Fruit fly (Drosophila melanogaster): Measurements from ENCODE around the gene CG7330.

CG7330 gene

dm6 chr3L:18144620-18145019 lies 4.1 kb upstream of the CG7330 start (continued):
- no peak for TF ChIP-seq emc (GFP tag; optimal IDR thresholded peaks at IDR 0.05)
- TF ChIP-seq fu2 (GFP tag; optimal IDR thresholded peaks at IDR 0.05), result no peak
- TF ChIP-seq chm (GFP tag; IDR thresholded peaks at IDR 0.05), result no peak
- TF ChIP-seq scrt (GFP tag; optimal IDR thresholded peaks at IDR 0.05), result no peak
- TF ChIP-seq otp (GFP tag; IDR thresholded peaks at IDR 0.05), result no peak
- peak; percentile 32 for TF ChIP-seq CG3281 (GFP tag; optimal IDR thresholded peaks at IDR 0.05)
- TF ChIP-seq ab (GFP tag; optimal IDR thresholded peaks at IDR 0.05), result no peak
- no peak for TF ChIP-seq Taf1 (GFP tag; IDR thresholded peaks at IDR 0.05)
- TF ChIP-seq CG14965 (GFP tag; optimal IDR thresholded peaks at IDR 0.05; ENCODE audit: borderline replicate concordance), result no peak
- TF ChIP-seq CG2678 (tag; optimal IDR thresholded peaks at IDR 0.05), result peak; percentile 5
- TF ChIP-seq NfI (GFP tag; optimal IDR thresholded peaks at IDR 0.05), result no peak
- no peak for TF ChIP-seq D19A (tag; optimal IDR thresholded peaks at IDR 0.05)
- no peak for TF ChIP-seq Sin3A (optimal IDR thresholded peaks at IDR 0.05)
- TF ChIP-seq lbe (GFP tag; optimal IDR thresholded peaks at IDR 0.05), result no peak
- no peak for TF ChIP-seq psq (GFP tag; optimal IDR thresholded peaks at IDR 0.05)
- no peak for TF ChIP-seq CG13424 (tag; optimal IDR thresholded peaks at IDR 0.05)
- TF ChIP-seq sqz (GFP tag; optimal IDR thresholded peaks at IDR 0.05), result no peak
- TF ChIP-seq bab2 (GFP tag; optimal IDR thresholded peaks at IDR 0.05), result no peak
- no peak for TF ChIP-seq H2.0 (GFP tag; IDR thresholded peaks at IDR 0.05)
- TF ChIP-seq Rfx (GFP tag; IDR thresholded peaks at IDR 0.05), result no peak
- no peak for TF ChIP-seq CG17612 (GFP tag; IDR thresholded peaks at IDR 0.05)
- TF ChIP-seq fd96Cb (tag; optimal IDR thresholded peaks at IDR 0.05), result no peak
- TF ChIP-seq ap (GFP tag; IDR thresholded peaks at IDR 0.05), result no peak
- TF ChIP-seq D19B (GFP tag; optimal IDR thresholded peaks at IDR 0.05), result no peak
- no peak for TF ChIP-seq Ravus (GFP tag; IDR thresholded peaks at IDR 0.05)
- TF ChIP-seq CG6254 (GFP tag; optimal IDR thresholded peaks at IDR 0.05), result no peak
- peak; percentile 10 for TF ChIP-seq CG17568 (GFP tag; optimal IDR thresholded peaks at IDR 0.05)
- no peak for TF ChIP-seq CG2889 (GFP tag; IDR thresholded peaks at IDR 0.05)
- no peak for TF ChIP-seq CG15696 (tag; optimal IDR thresholded peaks at IDR 0.05)
- TF ChIP-seq CG14667 (GFP tag; IDR thresholded peaks at IDR 0.05), result no peak
- no peak for TF ChIP-seq B-H1 (GFP tag; IDR thresholded peaks at IDR 0.05)
- TF ChIP-seq CG11456 (GFP tag; IDR thresholded peaks at IDR 0.05), result no peak
- TF ChIP-seq Doc3 (GFP tag; IDR thresholded peaks at IDR 0.05; ENCODE audit: partially characterized antibody), result no peak
- no peak for TF ChIP-seq lmd (GFP tag; IDR thresholded peaks at IDR 0.05)
- TF ChIP-seq Fer1 (GFP tag; optimal IDR thresholded peaks at IDR 0.05), result peak; percentile 45
- TF ChIP-seq pnt (GFP tag; optimal IDR thresholded peaks at IDR 0.05), result no peak
- no peak for TF ChIP-seq CG11398 (GFP tag; optimal IDR thresholded peaks at IDR 0.05)
- TF ChIP-seq CG6854 (GFP tag; optimal IDR thresholded peaks at IDR 0.05), result peak; percentile 20
- TF ChIP-seq CG7372 (GFP tag; IDR thresholded peaks at IDR 0.05), result no peak
- no peak for TF ChIP-seq Dfd (GFP tag; optimal IDR thresholded peaks at IDR 0.05)
- no peak for TF ChIP-seq CG16815 (GFP tag; optimal IDR thresholded peaks at IDR 0.05)
- no peak for TF ChIP-seq ranshi (GFP tag; IDR thresholded peaks at IDR 0.05)
- no peak for TF ChIP-seq bsh (GFP tag; optimal IDR thresholded peaks at IDR 0.05)
- TF ChIP-seq Optix (GFP tag; IDR thresholded peaks at IDR 0.05), result no peak
- no peak for TF ChIP-seq pzg (GFP tag; optimal IDR thresholded peaks at IDR 0.05)
- TF ChIP-seq cg (GFP tag; optimal IDR thresholded peaks at IDR 0.05), result no peak
- TF ChIP-seq CG12391 (tag; optimal IDR thresholded peaks at IDR 0.05), result no peak
- TF ChIP-seq HHEX (GFP tag; optimal IDR thresholded peaks at IDR 0.05), result peak; percentile 18
- TF ChIP-seq Lim3 (GFP tag; IDR thresholded peaks at IDR 0.05), result no peak
- no peak for TF ChIP-seq az2 (GFP tag; optimal IDR thresholded peaks at IDR 0.05)
- TF ChIP-seq CG13775 (GFP tag; optimal IDR thresholded peaks at IDR 0.05), result no peak
- TF ChIP-seq vvl (GFP tag; IDR thresholded peaks at IDR 0.05), result no peak
- peak; percentile 18 for TF ChIP-seq Meics (GFP tag; optimal IDR thresholded peaks at IDR 0.05)

Data from whole organism, embryonic.